Fruit fly (Drosophila melanogaster) whole organism, wandering third instar larva: Measurements from ENCODE around the gene CG3517.

Source experiments
- CG32264 ChIP-seq: fragments of 200-800 bp; sonication (Bioruptor generic); optimal IDR thresholded peaks from 2 replicates; lab custom pipeline; 2016; ENCODE audit warnings: missing biosample characterization, missing genetic modification characterization
- CrebA ChIP-seq: fragments of 200-800 bp; sonication (Bioruptor generic); optimal IDR thresholded peaks from 2 replicates; lab custom pipeline; 2016; ENCODE audit warnings: missing biosample characterization, mild to moderate bottlenecking, missing genetic modification characterization, borderline replicate concordance
- Dfd ChIP-seq: fragments of >200 bp; optimal IDR thresholded peaks from 2 replicates; lab custom pipeline; 2017; ENCODE audit warnings: missing biosample characterization, missing genetic modification characterization
- Dif ChIP-seq: fragments of 200-275, 200-300 bp; sonication (Bioruptor generic); optimal IDR thresholded peaks from 2 replicates; lab custom pipeline; 2018; ENCODE audit warnings: missing biosample characterization, missing genetic modification characterization; ENCODE audit not compliant: partially characterized antibody
- GATAd ChIP-seq: sonication (Bioruptor generic); optimal IDR thresholded peaks from 2 replicates; lab custom pipeline; 2016; ENCODE audit warnings: missing biosample characterization, missing genetic modification characterization
- HLH106 ChIP-seq: fragments of 200-800 bp; optimal IDR thresholded peaks from 3 replicates; lab custom pipeline; 2019; ENCODE audit warnings: missing biosample characterization, mild to moderate bottlenecking, missing genetic modification characterization, moderate library complexity
- Hnf4 ChIP-seq: fragments of 200-800 bp; sonication (Bioruptor generic); optimal IDR thresholded peaks from 2 replicates; lab custom pipeline; 2016; ENCODE audit warnings: missing biosample characterization, mild to moderate bottlenecking, missing genetic modification characterization
- Hr78 ChIP-seq: fragments of >200 bp; optimal IDR thresholded peaks from 2 replicates; lab custom pipeline; 2017; ENCODE audit warnings: missing biosample characterization, missing genetic modification characterization
- Hr83 ChIP-seq: fragments of 200-300 bp; sonication (Bioruptor generic); optimal IDR thresholded peaks from 2 replicates; lab custom pipeline; 2016; ENCODE audit warnings: missing biosample characterization, mild to moderate bottlenecking, missing genetic modification characterization, moderate library complexity; ENCODE audit not compliant: poor library complexity, severe bottlenecking
- Jra ChIP-seq: sonication (Bioruptor generic); optimal IDR thresholded peaks from 2 replicates; lab custom pipeline; 2016; ENCODE audit warnings: missing biosample characterization, missing genetic modification characterization
- Mio ChIP-seq: sonication (Bioruptor generic); optimal IDR thresholded peaks from 2 replicates; lab custom pipeline; 2016; ENCODE audit warnings: missing biosample characterization, missing genetic modification characterization
- N ChIP-seq: fragments of >200 bp; optimal IDR thresholded peaks from 2 replicates; lab custom pipeline; 2018; ENCODE audit warnings: missing biosample characterization, missing external identifiers, missing genetic modification characterization
- OdsH ChIP-seq: fragments of 200-800 bp; sonication (Bioruptor generic); optimal IDR thresholded peaks from 2 replicates; lab custom pipeline; 2016; ENCODE audit warnings: missing biosample characterization, mild to moderate bottlenecking, missing genetic modification characterization
- Rel ChIP-seq, 2 experiments: fragments of 200-800 bp; sonication (Bioruptor generic) in 1 of 2; optimal IDR thresholded peaks; 2 replicates in 1 of 2; 3 replicates in 1 of 2; lab custom pipeline; 2016 to 2019; ENCODE audit warnings: mild to moderate bottlenecking in 2 of 2, missing biosample characterization in 2 of 2, missing genetic modification characterization in 2 of 2, moderate library complexity in 1 of 2
- Sp1 ChIP-seq: fragments of 200-800 bp; sonication (Bioruptor generic); optimal IDR thresholded peaks from 3 replicates; lab custom pipeline; 2019; ENCODE audit warnings: missing biosample characterization, mild to moderate bottlenecking, missing genetic modification characterization, moderate library complexity
- Vsx2 ChIP-seq: fragments of 200-300, 225-300 bp; sonication (Bioruptor generic); optimal IDR thresholded peaks from 2 replicates; lab custom pipeline; 2018; ENCODE audit warnings: missing biosample characterization, missing genetic modification characterization; ENCODE audit not compliant: partially characterized antibody
- br ChIP-seq: fragments of 200-800 bp; sonication (Bioruptor generic); optimal IDR thresholded peaks from 2 replicates; lab custom pipeline; 2016; ENCODE audit warnings: missing biosample characterization, missing genetic modification characterization
- brk ChIP-seq: fragments of 200-800 bp; sonication (Bioruptor generic); optimal IDR thresholded peaks from 2 replicates; lab custom pipeline; 2016; ENCODE audit warnings: missing biosample characterization, mild to moderate bottlenecking, missing genetic modification characterization
- dl ChIP-seq, 2 experiments: fragments of 175-275, 200-275 bp in 1 of 2; fragments of 200-275 bp in 1 of 2; sonication (Bioruptor generic); optimal IDR thresholded peaks; lab custom pipeline; 2018; ENCODE audit warnings: mild to moderate bottlenecking in 2 of 2, missing biosample characterization in 2 of 2, missing genetic modification characterization in 2 of 2, moderate library complexity in 2 of 2; ENCODE audit not compliant: partially characterized antibody in 2 of 2, insufficient read depth in 1 of 2
- dsf ChIP-seq: sonication (Bioruptor generic); optimal IDR thresholded peaks from 2 replicates; lab custom pipeline; 2016; ENCODE audit warnings: missing biosample characterization, missing genetic modification characterization, borderline replicate concordance
- ey ChIP-seq: fragments of 200-800 bp; sonication (Bioruptor generic); optimal IDR thresholded peaks from 2 replicates; lab custom pipeline; 2016; ENCODE audit warnings: missing biosample characterization, missing genetic modification characterization
- foxo ChIP-seq, 2 experiments: fragments of 200-800 bp; sonication (Bioruptor generic); optimal IDR thresholded peaks; 2 replicates in 1 of 2; 3 replicates in 1 of 2; lab custom pipeline; 2016 to 2017; ENCODE audit warnings: missing biosample characterization in 2 of 2, missing genetic modification characterization in 2 of 2
- fru ChIP-seq: fragments of 200-800 bp; sonication (Bioruptor generic); optimal IDR thresholded peaks from 3 replicates; lab custom pipeline; 2016; ENCODE audit warnings: missing biosample characterization, mild to moderate bottlenecking, missing genetic modification characterization
- h ChIP-seq: fragments of 200-800 bp; sonication (Bioruptor generic); optimal IDR thresholded peaks from 3 replicates; lab custom pipeline; 2016; ENCODE audit warnings: missing biosample characterization, mild to moderate bottlenecking, missing genetic modification characterization
- jim ChIP-seq: fragments of 175-275, 200-325 bp; sonication (Bioruptor generic); optimal IDR thresholded peaks from 2 replicates; lab custom pipeline; 2016; ENCODE audit warnings: missing biosample characterization, mild to moderate bottlenecking, missing genetic modification characterization
- lola ChIP-seq: fragments of >200 bp; optimal IDR thresholded peaks from 2 replicates; lab custom pipeline; 2017; ENCODE audit warnings: missing biosample characterization, missing genetic modification characterization
- pan ChIP-seq: fragments of >200 bp; optimal IDR thresholded peaks from 2 replicates; lab custom pipeline; 2017
- psq ChIP-seq: fragments of 200-800 bp; sonication (Bioruptor generic); optimal IDR thresholded peaks from 3 replicates; lab custom pipeline; 2017; ENCODE audit warnings: missing biosample characterization, mild to moderate bottlenecking, missing genetic modification characterization, moderate library complexity
- rgr ChIP-seq: fragments of 200-800 bp; sonication (Bioruptor generic); optimal IDR thresholded peaks from 3 replicates; lab custom pipeline; 2016; ENCODE audit warnings: missing biosample characterization, mild to moderate bottlenecking, missing genetic modification characterization
- sage ChIP-seq: fragments of 200-800 bp; sonication (Bioruptor generic); optimal IDR thresholded peaks from 2 replicates; lab custom pipeline; 2016; ENCODE audit warnings: missing biosample characterization, mild to moderate bottlenecking, missing genetic modification characterization
- sv ChIP-seq: fragments of 200-800 bp; sonication (Bioruptor generic); optimal IDR thresholded peaks from 3 replicates; lab custom pipeline; 2016; ENCODE audit warnings: missing biosample characterization, missing genetic modification characterization
- tai ChIP-seq: sonication (Bioruptor generic); optimal IDR thresholded peaks from 2 replicates; lab custom pipeline; 2016; ENCODE audit warnings: missing biosample characterization, missing genetic modification characterization
- usp ChIP-seq: fragments of >200 bp; optimal IDR thresholded peaks from 2 replicates; lab custom pipeline; 2017; ENCODE audit warnings: missing biosample characterization, missing genetic modification characterization
- woc ChIP-seq: sonication (Bioruptor generic); optimal IDR thresholded peaks from 2 replicates; lab custom pipeline; 2016; ENCODE audit warnings: missing biosample characterization, mild to moderate bottlenecking, missing genetic modification characterization

Gene CG3517

DNA sequence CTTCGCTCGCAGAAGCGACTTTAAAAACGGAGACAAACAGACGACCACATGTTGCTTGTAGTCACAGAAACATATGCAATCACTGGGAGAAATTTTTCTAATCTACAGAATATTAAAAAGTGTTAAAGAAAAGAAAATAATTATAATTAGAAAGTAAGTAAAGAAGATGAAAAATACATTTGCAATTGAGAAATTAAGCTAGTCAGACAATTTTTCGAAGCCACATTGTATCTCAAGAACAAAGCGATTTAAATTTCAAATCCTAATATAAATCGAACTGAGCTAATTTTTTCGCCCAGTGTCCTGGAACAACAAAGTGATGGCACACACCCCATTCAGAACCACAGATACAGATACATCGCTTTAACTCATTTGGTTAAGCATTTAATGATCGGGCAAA lies 40.3 kb upstream of the CG3517 start (continued):
- TF ChIP-seq Vsx2 (GFP tag; lab: Kevin White, UChicago) (no peak), rgr (GFP tag; lab: Kevin White, UChicago) (peak; percentile 32)

DNA sequence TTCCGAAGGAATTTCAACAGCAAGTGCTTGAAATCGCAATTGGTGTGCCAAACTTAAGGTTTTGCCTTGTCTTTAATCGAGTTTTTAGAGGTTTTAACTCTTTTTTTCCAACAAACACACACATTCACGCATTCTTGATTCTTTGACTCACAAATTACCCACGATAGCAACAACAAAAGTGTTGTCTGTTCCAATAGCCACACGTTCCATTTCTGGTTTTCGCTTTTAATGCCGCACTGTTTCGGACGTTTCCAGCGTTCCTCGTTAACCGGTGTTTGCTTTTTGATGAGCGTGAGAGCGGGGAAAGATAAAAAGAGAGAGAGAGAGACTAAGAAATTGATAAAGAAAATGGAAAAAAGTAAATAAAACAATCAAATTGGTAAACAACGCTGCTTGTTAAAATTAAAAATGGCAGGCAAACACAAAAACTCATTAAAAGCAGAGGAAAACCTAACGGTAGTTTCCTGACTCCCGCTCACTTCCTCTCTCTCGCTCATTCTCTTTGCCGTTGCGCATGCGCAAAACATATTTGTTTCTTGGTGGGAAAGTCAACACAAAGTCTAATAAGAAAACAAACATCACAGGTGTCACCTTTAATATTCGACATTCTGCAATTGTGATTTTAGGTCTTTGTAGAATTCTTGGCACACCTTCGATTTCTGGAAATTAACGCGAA lies 39.0 kb upstream of the CG3517 start:
- TF ChIP-seq Dif (GFP tag; lab: Kevin White, UChicago) (peak; percentile 47), Hr83 (GFP tag; lab: Kevin White, UChicago) (no peak)

DNA sequence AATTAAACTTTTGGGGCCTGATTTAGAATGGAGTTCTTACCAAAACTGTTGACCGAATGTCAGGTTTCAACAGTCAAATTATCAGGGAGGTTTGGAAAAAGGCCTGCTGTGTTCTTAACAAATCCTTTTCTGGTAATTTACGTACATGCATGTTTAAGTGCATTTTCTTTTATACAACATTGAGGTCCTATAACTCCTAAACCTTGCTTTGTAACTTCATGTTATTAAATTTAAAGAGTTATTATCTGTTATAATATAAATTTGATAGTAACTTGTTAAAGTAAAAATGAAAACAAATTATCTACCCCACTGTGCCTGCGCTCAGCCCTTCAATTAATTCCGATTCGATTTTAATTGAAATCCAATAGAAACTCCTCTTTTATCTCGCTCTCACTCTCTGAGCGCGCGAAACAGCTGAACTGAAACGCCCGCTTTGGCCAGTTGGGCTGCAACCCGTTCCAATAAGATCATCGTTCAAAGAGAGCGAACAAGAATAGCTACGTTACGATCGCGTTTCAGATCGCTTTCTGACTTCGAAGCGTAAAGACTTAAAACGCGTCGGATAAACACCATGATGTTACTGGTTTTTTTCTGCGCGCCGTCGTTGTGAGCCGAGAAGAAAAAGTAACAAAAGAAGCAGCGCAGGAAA lies 38.1 kb upstream of the CG3517 start, which contains the start of gene Scsalpha2:
Gene Scsalpha2, minus strand, starts transcription at position 51 of the 649 bp plus-strand sequence.
- no peak for TF ChIP-seq Hr78 (GFP tag; lab: Kevin White, UChicago)
- TF ChIP-seq sage (GFP tag; lab: Kevin White, UChicago): peak; percentile 49
- TF ChIP-seq rgr (GFP tag; lab: Kevin White, UChicago): no peak
- TF ChIP-seq dl (GFP tag; optimal IDR thresholded peaks at IDR 0.05; lab: Kevin White, UChicago; ENCODE audit: insufficient read depth in 1 of 2, partially characterized antibody in 2 of 2): peak; percentile 25 to 62
- TF ChIP-seq brk (GFP tag; lab: Kevin White, UChicago): peak; percentile 26
- peak; percentile 53 for TF ChIP-seq Hr83 (GFP tag; lab: Kevin White, UChicago)
- TF ChIP-seq CrebA (GFP tag; lab: Kevin White, UChicago): no peak
- peak; percentile 66 for TF ChIP-seq Vsx2 (GFP tag; lab: Kevin White, UChicago)
- no peak for TF ChIP-seq woc
- peak; percentile 86 for TF ChIP-seq Dif (GFP tag; lab: Kevin White, UChicago)

DNA sequence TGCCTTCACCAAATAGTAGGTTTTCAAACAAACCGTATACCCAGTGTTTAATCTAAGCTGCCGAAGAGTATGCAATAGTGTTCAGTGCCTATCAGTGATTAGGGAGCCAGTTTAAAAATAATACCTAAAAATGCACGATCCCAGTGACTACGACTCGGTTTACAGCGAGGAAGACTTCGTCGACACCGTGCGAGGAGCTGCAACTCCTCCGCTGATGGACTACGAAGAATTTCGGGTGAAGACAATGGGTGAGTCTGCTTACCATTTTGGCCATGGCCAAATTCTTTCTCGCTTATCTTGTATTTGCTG lies 36.2 kb upstream of the CG3517 start:
- no peak for TF ChIP-seq Hr83 (GFP tag; lab: Kevin White, UChicago)
- TF ChIP-seq HLH106 (tag; lab: Kevin White, UChicago): no peak

DNA sequence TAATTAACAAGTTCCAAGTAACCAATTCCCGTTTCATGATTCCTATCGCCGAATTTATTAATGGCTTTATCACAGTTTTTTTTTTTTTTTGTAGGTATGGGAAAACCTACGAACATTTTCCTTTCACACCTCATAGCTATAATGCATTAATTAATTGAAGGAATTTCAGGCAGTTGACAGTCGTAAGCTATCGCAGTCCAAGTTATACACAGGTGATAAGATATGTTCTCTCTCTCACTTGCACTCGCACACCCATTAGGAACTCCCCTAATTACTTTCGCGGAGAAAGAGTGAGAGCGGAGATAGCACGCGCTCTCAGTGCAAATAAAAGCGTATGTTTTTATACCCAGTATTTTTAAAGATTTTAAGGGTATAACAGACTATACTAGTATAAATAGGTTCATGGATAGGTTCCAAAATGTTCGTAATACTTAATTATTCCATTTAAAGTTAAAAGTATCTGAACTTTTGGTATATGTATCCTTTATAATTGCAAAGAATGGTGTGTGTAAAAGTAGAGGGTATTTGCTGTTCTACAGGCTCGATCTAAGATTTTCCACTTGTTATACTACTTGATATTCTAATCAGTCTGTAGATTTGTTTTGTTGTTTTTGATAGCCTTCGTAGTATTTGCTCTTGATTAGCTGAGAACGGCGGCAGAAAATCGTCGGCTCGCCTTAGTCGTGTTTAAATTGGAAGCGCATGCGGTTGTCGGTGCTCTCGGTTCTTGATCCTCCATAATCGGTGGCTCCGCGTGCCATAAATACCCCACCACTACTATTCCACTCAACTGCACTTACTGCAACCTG lies 35.6 kb upstream of the CG3517 start, which contains the start of gene Dys:
Gene Dys, plus strand, starts transcription at position 677 of the 809 bp plus-strand sequence.
- TF ChIP-seq N (no peak), Dfd (GFP tag; lab: Kevin White, UChicago) (peak; percentile 32), Vsx2 (GFP tag; lab: Kevin White, UChicago) (peak; percentile 40), woc (peak; percentile 62), Rel (GFP tag; optimal IDR thresholded peaks at IDR 0.05; lab: Kevin White, UChicago) (no peak), Rel (tag; optimal IDR thresholded peaks at IDR 0.05; lab: Kevin White, UChicago) (peak; percentile 23), pan (lab: Kevin White, UChicago) (peak; percentile 72), ey (GFP tag; lab: Kevin White, UChicago) (peak; percentile 92), OdsH (GFP tag; lab: Kevin White, UChicago) (peak; percentile 93), Hr83 (GFP tag; lab: Kevin White, UChicago) (no peak), dsf (GFP tag; lab: Kevin White, UChicago) (peak; percentile 23), HLH106 (tag; lab: Kevin White, UChicago) (peak; percentile 84), fru (GFP tag; lab: Kevin White, UChicago) (peak; percentile 94), h (GFP tag; lab: Kevin White, UChicago) (peak; percentile 95), tai (peak; percentile 63), sage (GFP tag; lab: Kevin White, UChicago) (peak; percentile 46), Jra (GFP tag; lab: Kevin White, UChicago) (peak; percentile 81), dl (GFP tag; optimal IDR thresholded peaks at IDR 0.05; lab: Kevin White, UChicago; ENCODE audit: insufficient read depth in 1 of 2, partially characterized antibody in 2 of 2) (peak in 1 of 2 experiments; percentile 12), Hnf4 (GFP tag; lab: Kevin White, UChicago) (peak; percentile 86), GATAd (GFP tag; lab: Kevin White, UChicago) (peak; percentile 16), CrebA (GFP tag; lab: Kevin White, UChicago) (peak; percentile 42), foxo (GFP tag; optimal IDR thresholded peaks at IDR 0.05; lab: Kevin White, UChicago) (peak in 1 of 2 experiments; percentile 93), Hr78 (GFP tag; lab: Kevin White, UChicago) (no peak), lola (GFP tag; lab: Kevin White, UChicago) (no peak), br (GFP tag; lab: Kevin White, UChicago) (peak; percentile 86), psq (GFP tag; lab: Kevin White, UChicago) (peak; percentile 85), Sp1 (GFP tag; lab: Kevin White, UChicago) (peak; percentile 79), rgr (GFP tag; lab: Kevin White, UChicago) (peak; percentile 93), sv (GFP tag; lab: Kevin White, UChicago) (peak; percentile 84), Mio (peak; percentile 36), jim (GFP tag; lab: Kevin White, UChicago) (no peak), CG32264 (GFP tag; lab: Kevin White, UChicago) (peak; percentile 57), usp (GFP tag; lab: Kevin White, UChicago) (no peak)
